Worm (Caenorhabditis elegans) whole organism, L4 larva: ENCODE results near the gene oef-1.
A peak's percentile ranks its signal among the peaks of the same experiment; 100 is the strongest.

Experiments
- D1046.2 ChIP-seq: fragments of 200-800 bp; sonication (Bioruptor generic); IDR thresholded peaks from 2 replicates; pipeline ENCODE4 v1.3.6; 2022; ENCODE audit warnings: missing genetic modification characterization, missing compliant biosample characterization
- F10B5.3 ChIP-seq: sonication (generic microtip); optimal IDR thresholded peaks from 2 replicates; lab custom pipeline; 2016; ENCODE audit warnings: mild to moderate bottlenecking, missing genetic modification characterization, missing compliant biosample characterization
- F49E8.2 ChIP-seq: sonication (generic microtip); optimal IDR thresholded peaks from 2 replicates; lab custom pipeline; 2016; ENCODE audit warnings: missing compliant biosample characterization, mild to moderate bottlenecking, missing genetic modification characterization, borderline replicate concordance
- T20F7.1 ChIP-seq: fragments of 200-800 bp; sonication (Bioruptor generic); optimal IDR thresholded peaks from 2 replicates; lab custom pipeline; 2018; ENCODE audit warnings: mild to moderate bottlenecking, missing genetic modification characterization, missing compliant biosample characterization
- T26A8.4 ChIP-seq: fragments of 200-800 bp; sonication (Bioruptor generic); IDR thresholded peaks from 2 replicates; pipeline ENCODE4 v1.3.6; 2022; ENCODE audit warnings: missing genetic modification characterization, missing compliant biosample characterization
- Y48G9A.11 ChIP-seq: fragments of 200-800 bp; sonication (Bioruptor generic); IDR thresholded peaks from 2 replicates; pipeline ENCODE4 v1.3.6; 2022; ENCODE audit warnings: missing genetic modification reagents, missing genetic modification characterization, missing compliant biosample characterization
- Y5F2A.4 ChIP-seq: fragments of 200-800 bp; sonication (Bioruptor generic); optimal IDR thresholded peaks from 2 replicates; lab custom pipeline; 2018; ENCODE audit warnings: mild to moderate bottlenecking, missing genetic modification characterization, missing compliant biosample characterization
- Y75B8A.6 ChIP-seq: fragments of 200-800 bp; sonication (Bioruptor generic); IDR thresholded peaks from 2 replicates; pipeline ENCODE4 v1.3.6; 2022; ENCODE audit warnings: missing genetic modification reagents, missing genetic modification characterization, missing compliant biosample characterization
- aha-1 ChIP-seq: fragments of 150-350 bp; peaks from one replicate; lab custom pipeline; 2014; ENCODE audit warnings: missing biosample characterization, missing genetic modification characterization
- ama-1 ChIP-seq: fragments of 150-350 bp; optimal IDR thresholded peaks from 2 replicates; lab custom pipeline; 2014; ENCODE audit warnings: inconsistent platforms, mixed read lengths
- arid-1 ChIP-seq: fragments of 200-800 bp; sonication (Bioruptor generic); conservative IDR thresholded peaks from 2 replicates; pipeline ENCODE4 v1.3.6; 2022; ENCODE audit warnings: missing genetic modification reagents, missing genetic modification characterization, missing compliant biosample characterization
- attf-4 ChIP-seq: sonication (generic microtip); optimal IDR thresholded peaks from 3 replicates; lab custom pipeline; 2017; ENCODE audit warnings: missing biosample characterization, missing genetic modification characterization
- ceh-20 ChIP-seq: fragments of 200-800 bp; sonication (Bioruptor generic); IDR thresholded peaks from 2 replicates; pipeline ENCODE4 v1.3.6; 2022; ENCODE audit warnings: missing genetic modification reagents, missing genetic modification characterization, missing compliant biosample characterization
- ceh-32 ChIP-seq: sonication (generic microtip); optimal IDR thresholded peaks from 2 replicates; lab custom pipeline; 2016; ENCODE audit warnings: mild to moderate bottlenecking, missing genetic modification characterization, missing compliant biosample characterization; ENCODE audit not compliant: poor library complexity
- ceh-82 ChIP-seq: sonication (generic microtip); optimal IDR thresholded peaks from 2 replicates; lab custom pipeline; 2017; ENCODE audit warnings: missing biosample characterization, missing genetic modification characterization
- ces-1 ChIP-seq: fragments of 150-350 bp; sonication (generic microtip); optimal IDR thresholded peaks from 4 replicates; lab custom pipeline; 2014; ENCODE audit warnings: missing biosample characterization, missing genetic modification reagents, missing genetic modification characterization
- daf-12 ChIP-seq: fragments of 150-350 bp; optimal IDR thresholded peaks from 2 replicates; lab custom pipeline; 2014; ENCODE audit warnings: missing biosample characterization, missing genetic modification reagents, missing genetic modification characterization
- daf-19 ChIP-seq: fragments of 200-800 bp; sonication (Bioruptor generic); conservative IDR thresholded peaks from 2 replicates; pipeline ENCODE4 v1.3.6; 2022; ENCODE audit warnings: missing genetic modification characterization, missing compliant biosample characterization
- daf-8 ChIP-seq: fragments of 200-800 bp; sonication (Bioruptor generic); IDR thresholded peaks from 2 replicates; pipeline ENCODE4 v1.3.6; 2022; ENCODE audit warnings: missing genetic modification characterization, missing compliant biosample characterization
- dmd-9 ChIP-seq: fragments of 200-800 bp; sonication (Bioruptor generic); IDR thresholded peaks from 2 replicates; pipeline ENCODE4 v1.3.6; 2022; ENCODE audit warnings: missing genetic modification reagents, missing genetic modification characterization, missing compliant biosample characterization
- duxl-1 ChIP-seq: sonication (generic microtip); optimal IDR thresholded peaks from 2 replicates; lab custom pipeline; 2016; ENCODE audit warnings: mild to moderate bottlenecking, missing genetic modification characterization, moderate library complexity, missing compliant biosample characterization; ENCODE audit not compliant: poor library complexity
- egl-27 ChIP-seq: sonication (generic microtip); optimal IDR thresholded peaks from 3 replicates; lab custom pipeline; 2017; ENCODE audit warnings: missing biosample characterization, missing genetic modification reagents, missing genetic modification characterization
- hlh-11 ChIP-seq: fragments of 200-800 bp; sonication (Bioruptor generic); optimal IDR thresholded peaks from 2 replicates; lab custom pipeline; 2018; ENCODE audit warnings: mild to moderate bottlenecking, missing genetic modification characterization, missing compliant biosample characterization
- hlh-30 ChIP-seq: sonication (generic microtip); optimal IDR thresholded peaks from 2 replicates; lab custom pipeline; 2017; ENCODE audit warnings: antibody characterized with exemption, mild to moderate bottlenecking, missing genetic modification characterization, missing compliant biosample characterization; ENCODE audit not compliant: insufficient read depth
- lin-15B ChIP-seq: fragments of 150-350 bp; sonication (generic microtip); optimal IDR thresholded peaks from 3 replicates; lab custom pipeline; 2014; ENCODE audit warnings: missing biosample characterization, missing genetic modification characterization
- lin-38 ChIP-seq: fragments of 200-800 bp; sonication (Bioruptor generic); IDR thresholded peaks from 2 replicates; pipeline ENCODE4 v1.3.6; 2022; ENCODE audit warnings: missing genetic modification reagents, missing genetic modification characterization, missing compliant biosample characterization
- lsy-2 ChIP-seq, 2 experiments: fragments of 150-350 bp in 1 of 2; sonication (generic microtip) in 1 of 2; optimal IDR thresholded peaks; 2 replicates each; lab custom pipeline; 2014 to 2017; ENCODE audit warnings: missing biosample characterization in 2 of 2, missing genetic modification characterization in 2 of 2
- mdl-1 ChIP-seq, 2 experiments: fragments of 150-350 bp in 1 of 2; sonication (generic microtip) in 1 of 2; optimal IDR thresholded peaks; 2 replicates each; lab custom pipeline; 2014 to 2017; ENCODE audit warnings: missing biosample characterization in 2 of 2, missing genetic modification characterization in 2 of 2
- mdt-29 ChIP-seq: fragments of 200-800 bp; sonication (Bioruptor generic); IDR thresholded peaks from 2 replicates; pipeline ENCODE4 v1.3.6; 2022; ENCODE audit warnings: missing genetic modification reagents, missing genetic modification characterization, missing compliant biosample characterization
- mep-1 ChIP-seq: fragments of 150-350 bp; sonication (generic microtip); optimal IDR thresholded peaks from 3 replicates; lab custom pipeline; 2014; ENCODE audit warnings: missing biosample characterization, missing genetic modification characterization
- mxl-2 ChIP-seq: fragments of 200-800 bp; sonication (Bioruptor generic); conservative IDR thresholded peaks from 2 replicates; pipeline ENCODE4 v1.3.6; 2022; ENCODE audit warnings: missing genetic modification reagents, missing genetic modification characterization, missing compliant biosample characterization
- mxl-3 ChIP-seq: fragments of 200-800 bp; sonication (Bioruptor generic); optimal IDR thresholded peaks from 2 replicates; lab custom pipeline; 2018; ENCODE audit warnings: mild to moderate bottlenecking, missing genetic modification characterization, missing compliant biosample characterization
- nhr-10 ChIP-seq: fragments of 150-350 bp; optimal IDR thresholded peaks from 2 replicates; lab custom pipeline; 2014; ENCODE audit warnings: missing biosample characterization, missing genetic modification characterization
- nhr-28 ChIP-seq: fragments of 150-350 bp; optimal IDR thresholded peaks from 2 replicates; lab custom pipeline; 2014; ENCODE audit warnings: missing biosample characterization, missing genetic modification characterization
- nhr-42 ChIP-seq: fragments of 200-800 bp; sonication (Bioruptor generic); IDR thresholded peaks from 2 replicates; pipeline ENCODE4 v1.3.6; 2022; ENCODE audit warnings: missing genetic modification characterization, missing compliant biosample characterization
- nhr-76 ChIP-seq: fragments of 150-350 bp; optimal IDR thresholded peaks from 2 replicates; lab custom pipeline; 2014; ENCODE audit warnings: missing biosample characterization, missing genetic modification characterization
- nhr-77 ChIP-seq: fragments of 150-350 bp; optimal IDR thresholded peaks from 2 replicates; lab custom pipeline; 2014; ENCODE audit warnings: missing biosample characterization, missing genetic modification characterization
- snpc-4 ChIP-seq: fragments of 150-350 bp; optimal IDR thresholded peaks from 2 replicates; lab custom pipeline; 2014; ENCODE audit warnings: missing biosample characterization, missing genetic modification characterization
- tag-97 ChIP-seq: fragments of 200-800 bp; sonication (Bioruptor generic); IDR thresholded peaks from 2 replicates; pipeline ENCODE4 v1.3.6; 2022; ENCODE audit warnings: missing genetic modification characterization, missing compliant biosample characterization
- tra-1 ChIP-seq: fragments of 200-800 bp; sonication (Bioruptor generic); IDR thresholded peaks from 2 replicates; pipeline ENCODE4 v1.3.6; 2022; ENCODE audit warnings: missing genetic modification reagents, missing genetic modification characterization, missing compliant biosample characterization
- unc-39 ChIP-seq: sonication (generic microtip); optimal IDR thresholded peaks from 2 replicates; lab custom pipeline; 2017; ENCODE audit warnings: missing biosample characterization, missing genetic modification characterization
- unc-62 ChIP-seq, 3 experiments: fragments of 150-350 bp in 1 of 3; sonication (generic microtip); optimal IDR thresholded peaks in 2 of 3; peaks in 1 of 3; 1 replicate in 1 of 3; 2 replicates in 2 of 3; lab custom pipeline; 2014 to 2017; ENCODE audit warnings: missing biosample characterization in 3 of 3, missing genetic modification characterization in 3 of 3, missing genetic modification reagents in 3 of 3, missing genotype in 1 of 3
- vab-7 ChIP-seq: fragments of 200-800 bp; sonication (Bioruptor generic); IDR thresholded peaks from 2 replicates; pipeline ENCODE4 v1.3.6; 2022; ENCODE audit warnings: missing genetic modification reagents, missing genetic modification characterization, missing compliant biosample characterization
- zip-11 ChIP-seq: fragments of 200-800 bp; sonication (Bioruptor generic); IDR thresholded peaks from 2 replicates; pipeline ENCODE4 v1.3.6; 2022; ENCODE audit warnings: missing genetic modification characterization, missing compliant biosample characterization
- zip-2 ChIP-seq: fragments of 150-350 bp; optimal IDR thresholded peaks from 2 replicates; lab custom pipeline; 2014; ENCODE audit warnings: missing biosample characterization, missing genetic modification characterization
- ztf-7 ChIP-seq: fragments of 150-350 bp; optimal IDR thresholded peaks from 2 replicates; lab custom pipeline; 2014; ENCODE audit warnings: missing biosample characterization, missing genetic modification characterization

oef-1 gene

ce11 chrIV:7551254-7551653 is 3.0 kb downstream of the oef-1 start (continued):
- TF ChIP-seq aha-1, result peak; percentile 83
- no peak for TF ChIP-seq lin-15B (tag; lab: Kevin White, UChicago)
- TF ChIP-seq arid-1 (GFP tag; lab: Robert Waterston, UW), result no peak
- TF ChIP-seq lsy-2 (tag; optimal IDR thresholded peaks at IDR 0.05; lab: Kevin White, UChicago), result no peak
- no peak for TF ChIP-seq daf-12 (tag; lab: Kevin White, UChicago)
- TF ChIP-seq lin-38, result peak; percentile 41
- no peak for TF ChIP-seq attf-4 (tag; lab: Kevin White, UChicago)

DNA sequence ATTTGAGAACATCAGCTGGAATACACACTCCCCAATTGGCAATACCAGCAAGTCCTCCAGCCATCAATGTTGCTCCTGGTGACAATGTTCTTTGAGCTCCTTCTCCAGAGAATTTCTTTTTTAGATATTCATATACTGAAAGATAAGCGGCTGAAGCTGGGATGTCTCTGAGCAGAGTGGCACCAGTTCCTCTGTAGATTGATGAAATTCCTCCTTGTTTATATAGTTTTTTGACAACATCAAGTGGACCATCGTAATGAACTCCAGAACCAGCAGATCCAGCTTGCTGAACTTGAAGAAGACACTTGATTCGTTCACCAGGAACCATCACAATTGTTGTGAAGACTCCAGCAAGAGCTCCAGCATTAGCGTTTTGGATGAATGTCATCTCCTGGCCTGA is 3.9 kb downstream of the oef-1 start:
- TF ChIP-seq Y75B8A.6 (GFP tag; lab: Robert Waterston, UW) (no peak), hlh-11 (tag; lab: Kevin White, UChicago) (no peak), egl-27 (tag; lab: Kevin White, UChicago) (no peak), unc-62 (GFP tag; optimal IDR thresholded peaks at IDR 0.05 in 1 of 2; lab: Kevin White, UChicago) (peak in 1 of 2 experiments; percentile 74), unc-62 (tag; optimal IDR thresholded peaks at IDR 0.05; lab: Kevin White, UChicago) (no peak), mxl-3 (GFP tag; lab: Kevin White, UChicago) (no peak), tag-97 (GFP tag; lab: Robert Waterston, UW) (no peak), ama-1 (no peak), T20F7.1 (GFP tag; lab: Kevin White, UChicago) (no peak), aha-1 (peak; percentile 70)

DNA sequence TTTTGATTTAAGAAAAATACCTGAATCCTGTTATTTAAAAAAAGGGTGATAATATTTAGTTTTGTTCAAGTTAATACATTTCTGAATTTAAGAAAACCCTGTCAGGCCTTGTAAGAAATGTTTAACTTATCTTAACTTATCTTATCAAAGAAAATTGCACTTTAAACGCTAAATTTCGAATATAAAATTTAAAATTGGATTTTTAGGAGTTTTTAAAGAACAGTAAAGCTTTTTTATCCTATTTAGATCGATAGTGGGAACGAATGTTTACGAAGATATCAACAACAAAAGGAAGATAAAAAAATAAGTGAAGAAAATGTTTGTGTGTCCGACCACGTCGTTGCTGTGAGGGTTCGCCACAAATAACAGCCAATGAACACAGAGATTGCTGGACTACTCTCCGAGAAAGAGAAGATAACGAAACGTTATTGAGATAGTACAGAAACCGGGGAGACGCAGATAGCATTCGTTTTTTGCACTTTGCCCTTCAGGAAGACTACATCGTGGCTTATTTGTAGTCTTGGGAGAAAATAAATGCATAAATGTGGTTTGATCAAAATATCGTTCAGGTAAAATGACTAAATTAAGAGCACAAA is 4.8 kb downstream of the oef-1 start, which contains the start of gene dif-1:
TSS of gene dif-1 (minus strand) at position 51 of the 596 bp plus-strand sequence.
- TF ChIP-seq nhr-77 (tag; lab: Kevin White, UChicago) (peak; percentile 66), ztf-7 (tag; lab: Kevin White, UChicago) (no peak), hlh-11 (tag; lab: Kevin White, UChicago) (peak; percentile 73), ama-1 (peak; percentile 45), mdl-1 (tag; optimal IDR thresholded peaks at IDR 0.05; lab: Kevin White, UChicago) (peak in 1 of 2 experiments; percentile 33), lsy-2 (tag; optimal IDR thresholded peaks at IDR 0.05; lab: Kevin White, UChicago) (peak in 1 of 2 experiments; percentile 40), zip-11 (GFP tag; lab: Robert Waterston, UW) (no peak), nhr-76 (tag; lab: Kevin White, UChicago) (no peak), egl-27 (tag; lab: Kevin White, UChicago) (no peak), snpc-4 (no peak), unc-62 (GFP tag; optimal IDR thresholded peaks at IDR 0.05 in 1 of 2; lab: Kevin White, UChicago) (peak in 1 of 2 experiments; percentile 89), unc-62 (tag; optimal IDR thresholded peaks at IDR 0.05; lab: Kevin White, UChicago) (no peak), attf-4 (tag; lab: Kevin White, UChicago) (no peak), ceh-82 (tag; lab: Kevin White, UChicago) (no peak), D1046.2 (GFP tag; lab: Robert Waterston, UW) (no peak), T26A8.4 (no peak), ces-1 (GFP tag; lab: Kevin White, UChicago) (no peak), Y5F2A.4 (no peak), nhr-42 (GFP tag; lab: Robert Waterston, UW) (no peak), ceh-32 (tag; lab: Kevin White, UChicago) (no peak), F10B5.3 (tag; lab: Kevin White, UChicago) (no peak), mep-1 (tag; lab: Kevin White, UChicago) (peak; percentile 66), Y48G9A.11 (no peak), hlh-30 (tag; lab: Kevin White, UChicago) (peak; percentile 27), tag-97 (GFP tag; lab: Robert Waterston, UW) (no peak), tra-1 (no peak), duxl-1 (tag; lab: Kevin White, UChicago) (no peak), vab-7 (GFP tag; lab: Robert Waterston, UW) (no peak), daf-19 (GFP tag; lab: Robert Waterston, UW) (no peak), zip-2 (no peak), T20F7.1 (GFP tag; lab: Kevin White, UChicago) (peak; percentile 69), nhr-28 (peak; percentile 96), F49E8.2 (tag; lab: Kevin White, UChicago) (no peak), mxl-2 (GFP tag; lab: Robert Waterston, UW) (no peak), ceh-20 (GFP tag; lab: Robert Waterston, UW) (no peak), dmd-9 (GFP tag; lab: Robert Waterston, UW) (no peak), nhr-10 (tag; lab: Kevin White, UChicago) (peak; percentile 2), mdt-29 (no peak), unc-39 (tag; lab: Kevin White, UChicago) (no peak), daf-8 (GFP tag; lab: Robert Waterston, UW) (no peak)
